Worm (Caenorhabditis elegans): Measurements from ENCODE around the gene nucb-1.

The nucb-1 gene

DNA sequence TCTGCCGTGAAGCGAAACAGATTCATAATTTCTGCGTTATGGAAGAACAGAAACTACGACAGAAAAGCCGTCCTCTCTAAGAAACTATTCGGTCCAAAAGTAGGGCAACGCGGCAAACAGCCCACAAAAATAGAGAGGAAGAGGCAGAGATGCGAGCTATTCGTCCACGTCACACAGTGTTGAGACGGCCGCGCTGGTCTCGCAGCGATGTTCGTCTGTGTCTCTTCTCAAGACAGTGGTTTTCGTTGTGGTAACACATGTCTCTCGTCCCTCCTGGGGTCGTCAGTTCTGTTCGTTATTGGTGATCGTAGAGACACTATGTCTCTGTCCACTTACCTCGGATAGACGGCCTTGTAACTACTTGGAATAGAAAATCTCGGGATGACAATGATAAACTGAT lies 38.8 kb upstream of the nucb-1 start, which contains the start of gene erd-2.1 (continued):
- no peak for TF ChIP-seq mdl-1 (tag; optimal IDR thresholded peaks at IDR 0.05)
- TF ChIP-seq pqm-1 (tag; optimal IDR thresholded peaks at IDR 0.05), result peak; percentile 35
- no peak for TF ChIP-seq ceh-9 (tag; optimal IDR thresholded peaks at IDR 0.05)
- TF ChIP-seq R02D3.7 (tag; optimal IDR thresholded peaks at IDR 0.05), result no peak
- peak; percentile 69 for TF ChIP-seq ama-1 (optimal IDR thresholded peaks at IDR 0.05)
- peak; percentile 2 for TF ChIP-seq lsy-12 (tag; optimal IDR thresholded peaks at IDR 0.05)
- peak; percentile 20 for TF ChIP-seq tbx-2 (tag; optimal IDR thresholded peaks at IDR 0.05)
- TF ChIP-seq eor-1 (tag; optimal IDR thresholded peaks at IDR 0.05), result no peak
- TF ChIP-seq ceh-16 (tag; optimal IDR thresholded peaks at IDR 0.05), result no peak
- TF ChIP-seq ztf-4 (tag; optimal IDR thresholded peaks at IDR 0.05), result no peak
- no peak for TF ChIP-seq daf-12 (tag; optimal IDR thresholded peaks at IDR 0.05)
- peak; percentile 69 for TF ChIP-seq egl-5 (tag; optimal IDR thresholded peaks at IDR 0.05)
- no peak for TF ChIP-seq skn-1 (tag; optimal IDR thresholded peaks at IDR 0.05)
- TF ChIP-seq nhr-28 (tag; optimal IDR thresholded peaks at IDR 0.05), result no peak
- peak; percentile 58 for TF ChIP-seq nhr-43 (tag; optimal IDR thresholded peaks at IDR 0.05; ENCODE audit: poor library complexity, severe bottlenecking)
- no peak for TF ChIP-seq nhr-12 (tag; optimal IDR thresholded peaks at IDR 0.05)
- TF ChIP-seq fos-1 (tag; optimal IDR thresholded peaks at IDR 0.05), result no peak
- TF ChIP-seq elt-2 (tag; optimal IDR thresholded peaks at IDR 0.05), result peak; percentile 52
- TF ChIP-seq ceh-82 (tag; optimal IDR thresholded peaks at IDR 0.05), result no peak
- TF ChIP-seq lin-39 (tag; optimal IDR thresholded peaks at IDR 0.05), result peak; percentile 75

- TF ChIP-seq nfya-1 (tag; optimal IDR thresholded peaks at IDR 0.05; ENCODE audit: insufficient read depth), result peak; percentile 10
- no peak for TF ChIP-seq R02D3.7 (tag; optimal IDR thresholded peaks at IDR 0.05)
- TF ChIP-seq egl-5 (tag; optimal IDR thresholded peaks at IDR 0.05), result peak; percentile 57
- TF ChIP-seq unc-39 (tag; optimal IDR thresholded peaks at IDR 0.05), result no peak
- no peak for TF ChIP-seq elt-1 (tag; optimal IDR thresholded peaks at IDR 0.05)
- no peak for TF ChIP-seq nhr-76 (tag; optimal IDR thresholded peaks at IDR 0.05)
- TF ChIP-seq ceh-16 (tag; optimal IDR thresholded peaks at IDR 0.05), result no peak
- peak; percentile 26 for TF ChIP-seq lin-39 (tag; optimal IDR thresholded peaks at IDR 0.05)
- TF ChIP-seq ama-1 (optimal IDR thresholded peaks at IDR 0.05), result no peak
Measured at ce11 chrX:10160097-10160677, 37.3 kb upstream of the nucb-1 start, which contains the start of gene F09B9.4. Gene F09B9.4 (plus strand): TSS chrX:10160627.

ce11 chrX:10162476-10162875 lies 35.0 kb upstream of the nucb-1 start:
- peak; percentile 73 for TF ChIP-seq fkh-10 (GFP tag; optimal IDR thresholded peaks at IDR 0.05)
- no peak for TF ChIP-seq egl-27 (tag; optimal IDR thresholded peaks at IDR 0.05)
- TF ChIP-seq snpc-4 (tag; optimal IDR thresholded peaks at IDR 0.05), result no peak
- TF ChIP-seq daf-12 (tag; optimal IDR thresholded peaks at IDR 0.05), result no peak

ce11 chrX:10163212-10163611 lies 34.3 kb upstream of the nucb-1 start:
- no peak for TF ChIP-seq ztf-11 (tag; optimal IDR thresholded peaks at IDR 0.05)
- TF ChIP-seq nfya-1 (tag; optimal IDR thresholded peaks at IDR 0.05; ENCODE audit: insufficient read depth), result no peak
- TF ChIP-seq lsy-12 (tag; optimal IDR thresholded peaks at IDR 0.05), result no peak
- TF ChIP-seq nhr-77 (tag; optimal IDR thresholded peaks at IDR 0.05), result no peak
- TF ChIP-seq fos-1 (tag; optimal IDR thresholded peaks at IDR 0.05), result no peak
- TF ChIP-seq ceh-82 (tag; optimal IDR thresholded peaks at IDR 0.05), result no peak
- TF ChIP-seq lin-15B (tag; optimal IDR thresholded peaks at IDR 0.05), result no peak
- no peak for TF ChIP-seq tbx-2 (tag; optimal IDR thresholded peaks at IDR 0.05)
- TF ChIP-seq ceh-9 (tag; optimal IDR thresholded peaks at IDR 0.05), result no peak
- no peak for TF ChIP-seq hmg-11 (tag; optimal IDR thresholded peaks at IDR 0.05)
- TF ChIP-seq zag-1 (tag; optimal IDR thresholded peaks at IDR 0.05), result no peak
- TF ChIP-seq egl-5 (tag; optimal IDR thresholded peaks at IDR 0.05), result no peak

DNA sequence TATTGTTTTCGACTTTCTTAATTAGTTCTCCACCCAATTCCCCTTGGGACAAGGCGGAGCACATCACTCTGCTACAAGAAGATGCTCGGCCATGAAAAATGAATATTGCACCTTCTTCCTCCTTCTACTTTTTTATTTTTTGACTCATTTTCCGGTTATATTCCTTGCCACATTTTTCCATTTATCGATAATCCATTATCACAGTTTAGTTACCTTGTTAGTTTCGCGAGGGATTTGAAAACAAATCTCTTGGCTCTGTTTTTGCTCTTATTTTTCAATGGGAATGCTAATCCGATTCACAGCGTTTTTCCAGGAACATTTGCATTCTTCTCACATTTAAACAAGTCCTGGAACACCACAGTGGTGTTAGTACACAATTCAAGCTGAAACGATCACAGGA lies 30.5 kb upstream of the nucb-1 start, which contains the start of gene rnp-9:
TSS of gene rnp-9 (plus strand) at position 301 of the 400 bp plus-strand sequence.
- TF ChIP-seq unc-39 (tag; optimal IDR thresholded peaks at IDR 0.05) (no peak), ztf-11 (tag; optimal IDR thresholded peaks at IDR 0.05) (no peak), nhr-43 (tag; optimal IDR thresholded peaks at IDR 0.05; ENCODE audit: poor library complexity, severe bottlenecking) (no peak), zag-1 (tag; optimal IDR thresholded peaks at IDR 0.05) (no peak), fos-1 (tag; optimal IDR thresholded peaks at IDR 0.05) (no peak), jun-1 (tag; optimal IDR thresholded peaks at IDR 0.05) (no peak)
